Worm (Caenorhabditis elegans) whole organism, L4/young adult: ENCODE data around the gene F55E10.4.

Source experiments
- W03F9.2 ChIP-seq: fragments of 150-350 bp; optimal IDR thresholded peaks from 2 replicates; lab custom pipeline; 2014; ENCODE audit warnings: missing biosample characterization, missing genetic modification characterization
- dao-5 ChIP-seq: sonication (generic microtip); optimal IDR thresholded peaks from 2 replicates; lab custom pipeline; 2016; ENCODE audit warnings: missing genotype, missing genetic modification characterization, moderate library complexity, missing compliant biosample characterization
- him-1 ChIP-seq: sonication (generic microtip); optimal IDR thresholded peaks from 2 replicates; lab custom pipeline; 2016; ENCODE audit warnings: missing genotype, missing genetic modification reagents, missing genetic modification characterization, missing compliant biosample characterization

DNA sequence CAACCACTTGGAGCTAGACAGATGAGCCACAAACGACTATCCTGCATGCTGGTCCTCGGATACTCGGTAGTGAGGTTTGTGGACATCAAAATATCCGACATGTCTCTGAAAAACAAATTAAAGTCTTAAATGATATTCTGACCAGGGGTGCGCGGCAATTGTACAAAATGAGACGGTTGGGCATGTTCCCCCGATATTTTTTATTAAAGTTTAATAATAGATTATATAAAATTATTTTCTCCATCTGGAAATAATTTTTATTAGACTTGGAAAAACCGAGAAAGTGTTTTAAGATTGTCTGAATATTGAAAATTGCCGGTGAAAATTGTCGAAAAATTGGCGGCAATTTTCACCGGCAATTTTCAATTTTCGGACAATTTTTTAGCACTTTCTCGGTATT, at the start of gene F55E10.4:
- TF ChIP-seq W03F9.2 (tag; lab: Kevin White, UChicago) (no peak), him-1 (no peak), dao-5 (no peak)
